Fruit fly (Drosophila melanogaster) whole organism, prepupa: ENCODE data around the gene Sry-beta.

Experiments used
- Blimp-1 ChIP-seq: fragments of 200-800 bp; sonication (Bioruptor generic); optimal IDR thresholded peaks from 3 replicates; lab custom pipeline; 2017; ENCODE audit warnings: missing biosample characterization, missing genetic modification characterization, mild to moderate bottlenecking, moderate library complexity, missing genetic modification reagents
- CG10631 ChIP-seq: fragments of 200-800 bp; sonication (Bioruptor generic); optimal IDR thresholded peaks from 2 replicates; lab custom pipeline; 2016; ENCODE audit warnings: missing biosample characterization, missing genetic modification characterization
- CG11294 ChIP-seq: fragments of 200-800 bp; sonication (Bioruptor generic); IDR thresholded peaks from 2 replicates; pipeline ENCODE4 v1.3.6; 2022; ENCODE audit warnings: missing biosample characterization, missing genetic modification characterization
- CG11762 ChIP-seq: fragments of 200-800 bp; sonication (Bioruptor generic); optimal IDR thresholded peaks from 3 replicates; lab custom pipeline; 2016; ENCODE audit warnings: missing biosample characterization, missing genetic modification characterization; ENCODE audit not compliant: insufficient read depth
- CG1621 ChIP-seq: fragments of 200-800 bp; sonication (Bioruptor generic); optimal IDR thresholded peaks from 3 replicates; lab custom pipeline; 2018; ENCODE audit warnings: missing biosample characterization, mild to moderate bottlenecking, missing genetic modification characterization
- CG16779 ChIP-seq: fragments of 200-800 bp; sonication (Bioruptor generic); optimal IDR thresholded peaks from 3 replicates; lab custom pipeline; 2017; ENCODE audit warnings: missing biosample characterization, mild to moderate bottlenecking, missing genetic modification characterization
- CG31627 ChIP-seq: fragments of 200-800 bp; sonication (Bioruptor generic); optimal IDR thresholded peaks from 3 replicates; lab custom pipeline; 2016; ENCODE audit warnings: missing biosample characterization, missing genetic modification characterization
- CG34406 ChIP-seq: fragments of 200-800 bp; sonication (Bioruptor generic); optimal IDR thresholded peaks from 3 replicates; lab custom pipeline; 2016; ENCODE audit warnings: missing biosample characterization, missing genetic modification characterization
- CG3919 ChIP-seq: fragments of 200-800 bp; sonication (Bioruptor generic); optimal IDR thresholded peaks from 3 replicates; lab custom pipeline; 2016; ENCODE audit warnings: missing biosample characterization, missing genetic modification characterization
- CG6163 ChIP-seq: fragments of 200-800 bp; sonication (Bioruptor generic); IDR thresholded peaks from 3 replicates; pipeline ENCODE4 v1.3.6; 2022; ENCODE audit warnings: missing biosample characterization, missing genetic modification characterization
- CG6276 ChIP-seq: fragments of 200-800 bp; sonication (Bioruptor generic); optimal IDR thresholded peaks from 2 replicates; lab custom pipeline; 2017; ENCODE audit warnings: missing biosample characterization, mild to moderate bottlenecking, missing genetic modification characterization
- CG6808 ChIP-seq: fragments of 200-800 bp; sonication (Bioruptor generic); optimal IDR thresholded peaks from 3 replicates; lab custom pipeline; 2017; ENCODE audit warnings: missing biosample characterization, missing genetic modification characterization, mild to moderate bottlenecking, moderate library complexity, missing genetic modification reagents
- CG6854 ChIP-seq: fragments of 200-800 bp; sonication (Bioruptor generic); optimal IDR thresholded peaks from 2 replicates; lab custom pipeline; 2017; ENCODE audit warnings: missing biosample characterization, mild to moderate bottlenecking, missing genetic modification characterization
- CG7368 ChIP-seq: fragments of 200-800 bp; sonication (Bioruptor generic); optimal IDR thresholded peaks from 3 replicates; lab custom pipeline; 2016; ENCODE audit warnings: missing biosample characterization, missing genetic modification characterization
- CG8319 ChIP-seq: fragments of 200-800 bp; sonication (Bioruptor generic); optimal IDR thresholded peaks from 3 replicates; lab custom pipeline; 2016; ENCODE audit warnings: missing biosample characterization, missing genetic modification characterization
- CG8632 ChIP-seq: fragments of 200-800 bp; sonication (Bioruptor generic); optimal IDR thresholded peaks from 3 replicates; lab custom pipeline; 2016; ENCODE audit warnings: missing biosample characterization, missing genetic modification characterization
- CG9139 ChIP-seq: fragments of 200-800 bp; sonication (Bioruptor generic); optimal IDR thresholded peaks from 3 replicates; lab custom pipeline; 2017; ENCODE audit warnings: missing biosample characterization, mild to moderate bottlenecking, missing genetic modification characterization
- Eip75B ChIP-seq: fragments of 200-800 bp; sonication (Bioruptor generic); optimal IDR thresholded peaks from 3 replicates; lab custom pipeline; 2016; ENCODE audit warnings: missing biosample characterization, missing genetic modification characterization
- Eip93F ChIP-seq: fragments of 200-800 bp; sonication (Bioruptor generic); optimal IDR thresholded peaks from 2 replicates; lab custom pipeline; 2016; ENCODE audit warnings: missing biosample characterization, mild to moderate bottlenecking, missing genetic modification characterization
- Ets21C ChIP-seq: fragments of 200-800 bp; sonication (Bioruptor generic); optimal IDR thresholded peaks from 3 replicates; lab custom pipeline; 2016; ENCODE audit warnings: missing biosample characterization, missing genetic modification characterization
- Ets96B ChIP-seq: fragments of 200-800 bp; optimal IDR thresholded peaks from 2 replicates; lab custom pipeline; 2019; ENCODE audit warnings: missing biosample characterization, mild to moderate bottlenecking, missing genetic modification characterization, moderate library complexity
- Gug ChIP-seq: fragments of 200-800 bp; sonication (Bioruptor generic); IDR thresholded peaks from 2 replicates; pipeline ENCODE4 v1.3.6; 2022; ENCODE audit warnings: missing biosample characterization, missing genetic modification characterization
- Hr38 ChIP-seq: sonication (Bioruptor generic); optimal IDR thresholded peaks from 2 replicates; lab custom pipeline; 2016; ENCODE audit warnings: missing biosample characterization, missing genetic modification characterization
- Hr39 ChIP-seq: fragments of 200-800 bp; sonication (Bioruptor generic); optimal IDR thresholded peaks from 2 replicates; lab custom pipeline; 2016; ENCODE audit warnings: missing biosample characterization, missing genetic modification characterization
- Lpt ChIP-seq: fragments of 200-800 bp; sonication (Bioruptor generic); optimal IDR thresholded peaks from 3 replicates; lab custom pipeline; 2016; ENCODE audit warnings: missing biosample characterization, missing genetic modification characterization
- Met ChIP-seq: fragments of 200-800 bp; sonication (Bioruptor generic); optimal IDR thresholded peaks from 3 replicates; lab custom pipeline; 2016; ENCODE audit warnings: missing biosample characterization, missing genetic modification characterization
- Smox ChIP-seq: fragments of 200-800 bp; sonication (Bioruptor generic); optimal IDR thresholded peaks from 3 replicates; lab custom pipeline; 2016; ENCODE audit warnings: missing biosample characterization, missing genetic modification characterization
- Sox102F ChIP-seq: fragments of 200-800 bp; sonication (Bioruptor generic); optimal IDR thresholded peaks from 2 replicates; lab custom pipeline; 2016; ENCODE audit warnings: missing biosample characterization, mild to moderate bottlenecking, missing genetic modification characterization
- Sox14 ChIP-seq: fragments of 200-800 bp; sonication (Bioruptor generic); optimal IDR thresholded peaks from 3 replicates; lab custom pipeline; 2016; ENCODE audit warnings: missing biosample characterization, missing genetic modification characterization
- acj6 ChIP-seq: fragments of 200-800 bp; sonication (Bioruptor generic); optimal IDR thresholded peaks from 3 replicates; lab custom pipeline; 2016; ENCODE audit warnings: missing biosample characterization, missing genetic modification characterization
- cyc ChIP-seq: fragments of 200-800 bp; sonication (Bioruptor generic); optimal IDR thresholded peaks from 3 replicates; lab custom pipeline; 2016; ENCODE audit warnings: missing biosample characterization, missing genetic modification characterization
- dac ChIP-seq: fragments of 200-800 bp; sonication (Bioruptor generic); optimal IDR thresholded peaks from 2 replicates; lab custom pipeline; 2017; ENCODE audit warnings: missing biosample characterization, mild to moderate bottlenecking, missing genetic modification characterization
- esn ChIP-seq: fragments of 200-800 bp; sonication (Bioruptor generic); optimal IDR thresholded peaks from 2 replicates; lab custom pipeline; 2016; ENCODE audit warnings: missing biosample characterization, mild to moderate bottlenecking, missing genetic modification characterization, moderate library complexity
- fd59A ChIP-seq: fragments of 200-800 bp; sonication (Bioruptor generic); optimal IDR thresholded peaks from 2 replicates; lab custom pipeline; 2017; ENCODE audit warnings: missing biosample characterization, mild to moderate bottlenecking, missing genetic modification characterization, missing genetic modification reagents
- fd85E ChIP-seq: fragments of 200-800 bp; sonication (Bioruptor generic); optimal IDR thresholded peaks from 3 replicates; lab custom pipeline; 2016; ENCODE audit warnings: missing biosample characterization, missing genetic modification characterization
- lz ChIP-seq: fragments of 200-800 bp; sonication (Bioruptor generic); optimal IDR thresholded peaks from 3 replicates; lab custom pipeline; 2016; ENCODE audit warnings: missing biosample characterization, missing genetic modification characterization
- net ChIP-seq: fragments of 200-800 bp; sonication (Bioruptor generic); optimal IDR thresholded peaks from 3 replicates; lab custom pipeline; 2016; ENCODE audit warnings: missing biosample characterization, missing genetic modification characterization
- salr ChIP-seq, 2 experiments: fragments of 200-800 bp; sonication (Bioruptor generic); optimal IDR thresholded peaks; 3 replicates each; lab custom pipeline; 2016 to 2018; ENCODE audit warnings: missing biosample characterization in 2 of 2, missing genetic modification characterization in 2 of 2, mild to moderate bottlenecking in 1 of 2
- spab ChIP-seq: fragments of 200-800 bp; sonication (Bioruptor generic); optimal IDR thresholded peaks from 2 replicates; lab custom pipeline; 2017; ENCODE audit warnings: missing biosample characterization, mild to moderate bottlenecking, missing genetic modification characterization, missing genetic modification reagents
- ss ChIP-seq, 2 experiments: fragments of 200-800 bp; sonication (Bioruptor generic); optimal IDR thresholded peaks; 2 replicates in 1 of 2; 3 replicates in 1 of 2; lab custom pipeline; 2017 to 2018; ENCODE audit warnings: mild to moderate bottlenecking in 2 of 2, missing biosample characterization in 2 of 2, missing genetic modification characterization in 2 of 2, moderate library complexity in 1 of 2
- svp ChIP-seq: fragments of 200-800 bp; sonication (Bioruptor generic); peaks from one replicate; lab custom pipeline; 2016; ENCODE audit warnings: missing biosample characterization, missing genetic modification characterization

The Sry-beta gene

dm6 chr3R:30021559-30022451 lies 17.7 kb upstream of the Sry-beta start, which contains the start of gene Mgat2 (continued):
- TF ChIP-seq CG11294 (GFP tag; lab: Robert Waterston, UW): no peak
- TF ChIP-seq lz (GFP tag; lab: Kevin White, UChicago): no peak
- TF ChIP-seq esn: peak; percentile 54
- TF ChIP-seq spab (GFP tag; lab: Kevin White, UChicago): no peak
- TF ChIP-seq Lpt (GFP tag; lab: Kevin White, UChicago): peak; percentile 68
- TF ChIP-seq CG11762 (GFP tag; lab: Kevin White, UChicago): no peak
- no peak for TF ChIP-seq CG10631 (GFP tag; lab: Kevin White, UChicago)
- TF ChIP-seq Ets96B (tag; lab: Kevin White, UChicago): no peak
- no peak for TF ChIP-seq CG9139 (GFP tag; lab: Kevin White, UChicago)
- no peak for TF ChIP-seq CG31627 (GFP tag; lab: Kevin White, UChicago)
- no peak for TF ChIP-seq Gug (GFP tag; lab: Robert Waterston, UW)
- TF ChIP-seq acj6 (GFP tag; lab: Kevin White, UChicago): no peak
- TF ChIP-seq CG8632: no peak
- no peak for TF ChIP-seq fd85E
- peak; percentile 4 for TF ChIP-seq CG34406

- TF ChIP-seq CG9139 (GFP tag; lab: Kevin White, UChicago): no peak
- TF ChIP-seq Smox (GFP tag; lab: Kevin White, UChicago): no peak
- peak; percentile 1 for TF ChIP-seq cyc (GFP tag; lab: Kevin White, UChicago)
- no peak for TF ChIP-seq CG11294 (GFP tag; lab: Robert Waterston, UW)
- no peak for TF ChIP-seq salr (GFP tag; optimal IDR thresholded peaks at IDR 0.05; lab: Kevin White, UChicago)
- no peak for TF ChIP-seq Hr38 (GFP tag; lab: Kevin White, UChicago)
- peak; percentile 9 for TF ChIP-seq Hr39 (GFP tag; lab: Kevin White, UChicago)
- TF ChIP-seq svp: peak; percentile 96
- no peak for TF ChIP-seq ss (GFP tag; optimal IDR thresholded peaks at IDR 0.05; lab: Kevin White, UChicago)
- no peak for TF ChIP-seq CG7368
- TF ChIP-seq CG11762 (GFP tag; lab: Kevin White, UChicago): no peak
- TF ChIP-seq Sox102F (GFP tag; lab: Kevin White, UChicago): no peak
- TF ChIP-seq Lpt (GFP tag; lab: Kevin White, UChicago): no peak
- TF ChIP-seq CG31627 (GFP tag; lab: Kevin White, UChicago): peak; percentile 6
- no peak for TF ChIP-seq dac (GFP tag; lab: Kevin White, UChicago)
- no peak for TF ChIP-seq Ets96B (tag; lab: Kevin White, UChicago)
- no peak for TF ChIP-seq CG6163 (GFP tag; lab: Robert Waterston, UW)
- no peak for TF ChIP-seq fd59A
- TF ChIP-seq fd85E: no peak
- TF ChIP-seq Sox14: no peak
- TF ChIP-seq CG34406: no peak
- TF ChIP-seq CG6854: no peak
- TF ChIP-seq CG1621 (tag; lab: Kevin White, UChicago): no peak
- no peak for TF ChIP-seq Eip93F
- TF ChIP-seq CG6276: no peak
- TF ChIP-seq CG16779: no peak
- TF ChIP-seq CG3919 (GFP tag; lab: Kevin White, UChicago): no peak
- TF ChIP-seq CG8319 (GFP tag; lab: Kevin White, UChicago): peak; percentile 100
- TF ChIP-seq Blimp-1: no peak
Observed at dm6 chr3R:30022452-30023028, 17.0 kb upstream of the Sry-beta start, which contains the start of the genes RpS28a and Axn. TSS of gene RpS28a (minus strand) at chr3R:30022648. TSS of gene Axn (plus strand) at chr3R:30022842.

- TF ChIP-seq lz (GFP tag; lab: Kevin White, UChicago): no peak
- TF ChIP-seq CG6276: no peak
- TF ChIP-seq Ets21C (GFP tag; lab: Kevin White, UChicago): no peak
- no peak for TF ChIP-seq CG7368
- TF ChIP-seq Blimp-1: no peak
- no peak for TF ChIP-seq esn
- TF ChIP-seq Eip75B (GFP tag; lab: Kevin White, UChicago): no peak
- TF ChIP-seq CG6163 (GFP tag; lab: Robert Waterston, UW): no peak
- TF ChIP-seq net: no peak
- TF ChIP-seq Ets96B (tag; lab: Kevin White, UChicago): no peak
- no peak for TF ChIP-seq Met (GFP tag; lab: Kevin White, UChicago)
- no peak for TF ChIP-seq CG3919 (GFP tag; lab: Kevin White, UChicago)
- TF ChIP-seq CG31627 (GFP tag; lab: Kevin White, UChicago): no peak
- no peak for TF ChIP-seq CG16779
- no peak for TF ChIP-seq CG6808 (GFP tag; lab: Kevin White, UChicago)
- TF ChIP-seq CG9139 (GFP tag; lab: Kevin White, UChicago): no peak
- no peak for TF ChIP-seq cyc (GFP tag; lab: Kevin White, UChicago)
- no peak for TF ChIP-seq acj6 (GFP tag; lab: Kevin White, UChicago)
- no peak for TF ChIP-seq salr (GFP tag; optimal IDR thresholded peaks at IDR 0.05; lab: Kevin White, UChicago)
- no peak for TF ChIP-seq Smox (GFP tag; lab: Kevin White, UChicago)
Observed at dm6 chr3R:30023445-30023844, 16.1 kb upstream of the Sry-beta start.
